Worm (Caenorhabditis elegans) whole organism, L1 larva: ENCODE results near the gene Y39A3CL.3.

Experiments
- C04F5.9 ChIP-seq: sonication (generic microtip); optimal IDR thresholded peaks from 2 replicates; lab custom pipeline; 2016; ENCODE audit warnings: missing genetic modification characterization, missing compliant biosample characterization
- C34B4.2 ChIP-seq: sonication (generic microtip); optimal IDR thresholded peaks from 2 replicates; lab custom pipeline; 2017; ENCODE audit warnings: mild to moderate bottlenecking, missing genetic modification characterization, missing compliant biosample characterization
- aha-1 ChIP-seq: fragments of 150-350 bp; optimal IDR thresholded peaks from 2 replicates; lab custom pipeline; 2014; ENCODE audit warnings: missing biosample characterization, missing genetic modification characterization
- ceh-63 ChIP-seq: fragments of 200-800 bp; sonication (Bioruptor generic); optimal IDR thresholded peaks from 2 replicates; lab custom pipeline; 2018; ENCODE audit warnings: mild to moderate bottlenecking, missing genetic modification characterization, missing compliant biosample characterization
- ceh-8 ChIP-seq: fragments of 200-800 bp; sonication (Bioruptor generic); optimal IDR thresholded peaks from 2 replicates; lab custom pipeline; 2018; ENCODE audit warnings: mild to moderate bottlenecking, missing genetic modification characterization, moderate library complexity, missing compliant biosample characterization
- ceh-82 ChIP-seq, 3 experiments: fragments of 150-350 bp in 1 of 3; sonication (generic microtip) in 2 of 3; optimal IDR thresholded peaks; 2 replicates each; lab custom pipeline; 2014 to 2017; ENCODE audit warnings: missing biosample characterization in 3 of 3, missing genetic modification characterization in 3 of 3
- ceh-90 ChIP-seq: sonication (generic microtip); optimal IDR thresholded peaks from 2 replicates; lab custom pipeline; 2016; ENCODE audit warnings: missing genetic modification characterization, missing compliant biosample characterization
- ces-1 ChIP-seq: fragments of 150-350 bp; optimal IDR thresholded peaks from 2 replicates; lab custom pipeline; 2014; ENCODE audit warnings: missing biosample characterization, missing genetic modification reagents, missing genetic modification characterization
- dsc-1 ChIP-seq: sonication (generic microtip); optimal IDR thresholded peaks from 2 replicates; lab custom pipeline; 2016; ENCODE audit warnings: mild to moderate bottlenecking, missing genetic modification characterization, missing compliant biosample characterization
- efl-1 ChIP-seq, 4 experiments: fragments of 150-350 bp; optimal IDR thresholded peaks in 3 of 4; peaks in 1 of 4; 1 replicate in 1 of 4; 2 replicates in 3 of 4; lab custom pipeline; 2014; ENCODE audit warnings: missing biosample characterization in 2 of 4, missing genetic modification characterization in 2 of 4, missing genetic modification reagents in 2 of 4
- efl-3 ChIP-seq: fragments of 200-800 bp; sonication (Bioruptor generic); optimal IDR thresholded peaks from 2 replicates; lab custom pipeline; 2018; ENCODE audit warnings: mild to moderate bottlenecking, missing genetic modification characterization, missing compliant biosample characterization
- elt-2 ChIP-seq: sonication (generic microtip); optimal IDR thresholded peaks from 2 replicates; lab custom pipeline; 2016; ENCODE audit warnings: missing genetic modification characterization, mild to moderate bottlenecking, inconsistent platforms, missing compliant biosample characterization, missing genetic modification reagents
- fkh-10 ChIP-seq: sonication (generic microtip); optimal IDR thresholded peaks from 2 replicates; lab custom pipeline; 2017; ENCODE audit warnings: missing biosample characterization, missing genetic modification reagents, missing genetic modification characterization
- grh-1 ChIP-seq: fragments of 200-800 bp; sonication (Bioruptor generic); IDR thresholded peaks from 2 replicates; pipeline ENCODE4 v1.3.6; 2022; ENCODE audit warnings: missing genetic modification reagents, missing genetic modification characterization, missing compliant biosample characterization
- hpl-2 ChIP-seq: fragments of 150-350 bp; optimal IDR thresholded peaks from 2 replicates; lab custom pipeline; 2014; ENCODE audit warnings: missing biosample characterization, missing genetic modification reagents, missing genetic modification characterization
- isw-1 ChIP-seq: fragments of 200-800 bp; sonication (Bioruptor generic); IDR thresholded peaks from 2 replicates; pipeline ENCODE4 v1.3.6; 2022; ENCODE audit warnings: missing genetic modification characterization, missing compliant biosample characterization
- jun-1 ChIP-seq: fragments of 150-350 bp; optimal IDR thresholded peaks from 2 replicates; lab custom pipeline; 2014; ENCODE audit warnings: missing biosample characterization, missing genetic modification reagents, missing genetic modification characterization
- lin-14 ChIP-seq: fragments of 200-800 bp; sonication (Bioruptor generic); optimal IDR thresholded peaks from 2 replicates; lab custom pipeline; 2018; ENCODE audit warnings: mild to moderate bottlenecking, missing genetic modification characterization, moderate library complexity, missing compliant biosample characterization
- lin-15B ChIP-seq: fragments of 150-350 bp; sonication (generic microtip); optimal IDR thresholded peaks from 3 replicates; lab custom pipeline; 2014; ENCODE audit warnings: missing biosample characterization, missing genetic modification characterization
- lin-35 ChIP-seq, 2 experiments: fragments of 150-350 bp; optimal IDR thresholded peaks; 2 replicates each; lab custom pipeline; 2014; ENCODE audit warnings: missing biosample characterization in 2 of 2, missing genetic modification characterization in 2 of 2, missing genetic modification reagents in 2 of 2
- lir-3 ChIP-seq: sonication (generic microtip); optimal IDR thresholded peaks from 2 replicates; lab custom pipeline; 2016; ENCODE audit warnings: mild to moderate bottlenecking, missing genetic modification characterization, moderate library complexity, missing compliant biosample characterization; ENCODE audit not compliant: poor library complexity
- lsy-2 ChIP-seq, 2 experiments: fragments of 150-350 bp; optimal IDR thresholded peaks; 2 replicates each; lab custom pipeline; 2014; ENCODE audit warnings: missing biosample characterization in 2 of 2, missing genetic modification characterization in 2 of 2
- nhr-19 ChIP-seq: fragments of 200-800 bp; sonication (Bioruptor generic); conservative IDR thresholded peaks from 2 replicates; pipeline ENCODE4 v1.3.6; 2022; ENCODE audit warnings: missing genetic modification characterization, missing compliant biosample characterization
- nhr-20 ChIP-seq: sonication (generic microtip); optimal IDR thresholded peaks from 2 replicates; lab custom pipeline; 2016; ENCODE audit warnings: mild to moderate bottlenecking, missing genetic modification characterization, missing compliant biosample characterization
- nhr-28 ChIP-seq: fragments of 150-350 bp; optimal IDR thresholded peaks from 2 replicates; lab custom pipeline; 2014; ENCODE audit warnings: missing biosample characterization, missing genetic modification characterization
- nhr-71 ChIP-seq: sonication (generic microtip); optimal IDR thresholded peaks from 2 replicates; lab custom pipeline; 2016; ENCODE audit warnings: mild to moderate bottlenecking, missing genetic modification characterization, moderate library complexity, missing compliant biosample characterization
- snu-23 ChIP-seq: sonication (generic microtip); optimal IDR thresholded peaks from 2 replicates; lab custom pipeline; 2016; ENCODE audit warnings: missing genetic modification characterization, missing compliant biosample characterization
- sup-37 ChIP-seq: fragments of 200-800 bp; sonication (Bioruptor generic); optimal IDR thresholded peaks from 2 replicates; lab custom pipeline; 2018; ENCODE audit warnings: mild to moderate bottlenecking, missing genetic modification characterization, missing compliant biosample characterization
- tbx-2 ChIP-seq: sonication (generic microtip); optimal IDR thresholded peaks from 2 replicates; lab custom pipeline; 2016; ENCODE audit warnings: missing genetic modification characterization, missing compliant biosample characterization
- tlp-1 ChIP-seq: fragments of 150-350 bp; optimal IDR thresholded peaks from 2 replicates; lab custom pipeline; 2014; ENCODE audit warnings: missing biosample characterization, missing genetic modification characterization
- unc-130 ChIP-seq: fragments of 150-350 bp; optimal IDR thresholded peaks from 2 replicates; lab custom pipeline; 2017; ENCODE audit warnings: missing biosample characterization, missing genetic modification characterization, inconsistent platforms
- unc-86 ChIP-seq: sonication (generic microtip); optimal IDR thresholded peaks from 2 replicates; lab custom pipeline; 2016; ENCODE audit warnings: missing genetic modification characterization, missing compliant biosample characterization
- ztf-4 ChIP-seq: fragments of 150-350 bp; optimal IDR thresholded peaks from 2 replicates; lab custom pipeline; 2014; ENCODE audit warnings: missing biosample characterization, missing genetic modification characterization

Y39A3CL.3 gene

ce11 chrIII:1743081-1743480 is 34.5 kb upstream of the Y39A3CL.3 start (continued):
- TF ChIP-seq isw-1 (no peak), nhr-28 (tag; lab: Kevin White, UChicago) (no peak), snu-23 (GFP tag; lab: Kevin White, UChicago) (no peak), tlp-1 (tag; lab: Kevin White, UChicago) (no peak), C34B4.2 (tag; lab: Kevin White, UChicago) (no peak)
- TF ChIP-seq, all 84 proteins: peak for 6

ce11 chrIII:1743488-1744020 is 34.0 kb upstream of the Y39A3CL.3 start:
- no peak for TF ChIP-seq C04F5.9
- TF ChIP-seq unc-86 (tag; lab: Kevin White, UChicago): peak; percentile 53
- TF ChIP-seq dsc-1 (tag; lab: Kevin White, UChicago): peak; percentile 91
- TF ChIP-seq fkh-10 (GFP tag; lab: Kevin White, UChicago): peak; percentile 12
- TF ChIP-seq lin-14 (GFP tag; lab: Kevin White, UChicago): peak; percentile 66
- TF ChIP-seq nhr-71 (tag; lab: Kevin White, UChicago): peak; percentile 31

- TF ChIP-seq lin-35 (GFP tag; optimal IDR thresholded peaks at IDR 0.05; lab: Kevin White, UChicago) (no peak), efl-1 (optimal IDR thresholded peaks at IDR 0.05; lab: Kevin White, UChicago) (no peak), efl-1 (GFP tag; optimal IDR thresholded peaks at IDR 0.05 in 1 of 2; lab: Kevin White, UChicago) (peak in 1 of 2 experiments; percentile 45), fkh-10 (GFP tag; lab: Kevin White, UChicago) (peak; percentile 6), nhr-19 (GFP tag; lab: Robert Waterston, UW) (no peak), dsc-1 (tag; lab: Kevin White, UChicago) (peak; percentile 22)
Measured at ce11 chrIII:1744486-1744885, 33.1 kb upstream of the Y39A3CL.3 start.

ce11 chrIII:1745450-1746127 is 32.0 kb upstream of the Y39A3CL.3 start:
- TF ChIP-seq lsy-2 (tag; optimal IDR thresholded peaks at IDR 0.05; lab: Kevin White, UChicago) (peak in 1 of 2 experiments; percentile 16), elt-2 (tag; lab: Kevin White, UChicago) (no peak), ceh-82 (tag; optimal IDR thresholded peaks at IDR 0.05; lab: Kevin White, UChicago) (peak in 1 of 3 experiments; percentile 9), ces-1 (GFP tag; lab: Kevin White, UChicago) (peak; percentile 51), ztf-4 (tag; lab: Kevin White, UChicago) (no peak), tbx-2 (peak; percentile 9), fkh-10 (GFP tag; lab: Kevin White, UChicago) (peak; percentile 71)

ce11 chrIII:1754842-1755241 is 22.8 kb upstream of the Y39A3CL.3 start, which contains the start of gene Y46E12A.3:
Y46E12A.3 (minus strand) TSS chrIII:1754942.
- TF ChIP-seq lin-15B (tag; lab: Kevin White, UChicago): no peak
- TF ChIP-seq, all 84 proteins: peak for 0

ce11 chrIII:1758151-1758550 is 19.5 kb upstream of the Y39A3CL.3 start, which contains the start of gene Y46E12A.5:
Y46E12A.5 (minus strand) TSS chrIII:1758251.
- TF ChIP-seq efl-3 (GFP tag; lab: Kevin White, UChicago) (no peak), lir-3 (tag; lab: Kevin White, UChicago) (no peak), elt-2 (tag; lab: Kevin White, UChicago) (no peak), lin-15B (tag; lab: Kevin White, UChicago) (no peak), ceh-8 (GFP tag; lab: Kevin White, UChicago) (no peak), grh-1 (GFP tag; lab: Robert Waterston, UW) (no peak), ceh-90 (tag; lab: Kevin White, UChicago) (no peak), nhr-20 (tag; lab: Kevin White, UChicago) (no peak), nhr-19 (GFP tag; lab: Robert Waterston, UW) (no peak), ceh-63 (GFP tag; lab: Kevin White, UChicago) (no peak), sup-37 (GFP tag; lab: Kevin White, UChicago) (no peak), C04F5.9 (no peak), aha-1 (no peak), ceh-82 (tag; optimal IDR thresholded peaks at IDR 0.05; lab: Kevin White, UChicago) (no peak), fkh-10 (GFP tag; lab: Kevin White, UChicago) (no peak), hpl-2 (GFP tag; lab: Kevin White, UChicago) (no peak), jun-1 (tag; lab: Kevin White, UChicago) (no peak), unc-130 (tag; lab: Kevin White, UChicago) (no peak)
